Fruit fly (Drosophila melanogaster) whole organism, wandering third instar larva: ENCODE data around the gene CG4332.

Experiments used
- CG32264 ChIP-seq: fragments of 200-800 bp; sonication (Bioruptor generic); optimal IDR thresholded peaks from 2 replicates; lab custom pipeline; 2016; ENCODE audit warnings: missing biosample characterization, missing genetic modification characterization
- GATAd ChIP-seq: sonication (Bioruptor generic); optimal IDR thresholded peaks from 2 replicates; lab custom pipeline; 2016; ENCODE audit warnings: missing biosample characterization, missing genetic modification characterization
- HLH106 ChIP-seq: fragments of 200-800 bp; optimal IDR thresholded peaks from 3 replicates; lab custom pipeline; 2019; ENCODE audit warnings: missing biosample characterization, mild to moderate bottlenecking, missing genetic modification characterization, moderate library complexity
- br ChIP-seq: fragments of 200-800 bp; sonication (Bioruptor generic); optimal IDR thresholded peaks from 2 replicates; lab custom pipeline; 2016; ENCODE audit warnings: missing biosample characterization, missing genetic modification characterization
- dmrt93B ChIP-seq: fragments of 200-800 bp; sonication (Bioruptor generic); optimal IDR thresholded peaks from 2 replicates; lab custom pipeline; 2018; ENCODE audit warnings: missing biosample characterization, mild to moderate bottlenecking, missing genetic modification characterization
- ey ChIP-seq: fragments of 200-800 bp; sonication (Bioruptor generic); optimal IDR thresholded peaks from 2 replicates; lab custom pipeline; 2016; ENCODE audit warnings: missing biosample characterization, missing genetic modification characterization

DNA sequence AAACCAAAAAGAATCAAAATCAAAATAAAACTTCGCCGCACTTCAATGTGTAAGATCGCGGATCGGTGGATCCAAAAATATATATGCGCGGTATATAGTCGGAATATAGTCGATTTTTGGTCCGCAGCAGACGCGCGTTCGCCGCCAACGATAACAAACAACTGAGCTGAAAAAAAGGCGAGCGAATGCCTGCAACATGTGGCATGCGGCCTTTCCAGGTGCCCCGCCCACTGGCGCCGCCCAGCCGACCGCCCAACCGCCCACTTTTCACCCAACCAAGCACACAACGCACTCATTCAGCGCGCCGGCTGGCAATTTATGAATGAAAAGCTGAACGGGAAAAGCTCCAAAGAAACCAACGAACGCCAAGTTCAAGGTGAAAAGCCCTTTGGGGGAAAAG lies 34.2 kb downstream of the CG4332 start, which contains the start of gene Lgr4:
- TF ChIP-seq br, result no peak
- no peak for TF ChIP-seq CG32264
- no peak for TF ChIP-seq ey
- no peak for TF ChIP-seq dmrt93B (GFP tag; lab: Kevin White, UChicago)
- TF ChIP-seq HLH106, result no peak
- no peak for TF ChIP-seq GATAd
